Fruit fly (Drosophila melanogaster): ENCODE data around the gene Tango14.

The Tango14 gene

DNA sequence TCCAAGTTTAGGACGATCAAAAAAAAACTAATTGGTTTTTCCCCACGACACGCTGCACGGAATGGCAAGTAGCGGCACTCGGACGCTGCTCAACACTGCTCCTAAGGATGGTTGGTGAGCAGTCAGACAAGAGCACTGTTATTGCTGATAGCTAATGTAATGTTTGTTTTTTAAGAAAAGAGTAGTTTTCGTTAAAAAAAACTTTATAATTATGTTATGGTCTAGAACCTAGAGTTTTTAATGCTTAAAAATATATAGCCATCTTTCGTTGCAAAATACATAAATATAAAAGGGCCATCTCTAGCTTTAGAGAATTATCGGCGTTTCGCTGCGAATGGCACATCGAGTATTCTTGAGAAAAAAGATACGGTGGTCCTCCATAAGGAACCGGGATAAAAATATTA, 14.2 kb downstream of the Tango14 start, which contains the start of the genes Charon and CG4887 (continued):
- peak; percentile 27 for TF ChIP-seq gfzf (GFP tag; optimal IDR thresholded peaks at IDR 0.05)
- TF ChIP-seq Bteb2 (GFP tag; optimal IDR thresholded peaks at IDR 0.05): peak; percentile 71
- peak; percentile 82 for TF ChIP-seq Dad (GFP tag; optimal IDR thresholded peaks at IDR 0.05)
- no peak for TF ChIP-seq D19B (GFP tag; optimal IDR thresholded peaks at IDR 0.05)
- TF ChIP-seq CG43689 (GFP tag; IDR thresholded peaks at IDR 0.05): no peak
- TF ChIP-seq CG17912 (GFP tag; optimal IDR thresholded peaks at IDR 0.05): peak; percentile 19
- peak; percentile 71 for TF ChIP-seq trem (tag; optimal IDR thresholded peaks at IDR 0.05)
- TF ChIP-seq CG9932 (GFP tag; IDR thresholded peaks at IDR 0.05): peak; percentile 93
- TF ChIP-seq fd102C (GFP tag; optimal IDR thresholded peaks at IDR 0.05): no peak
- peak; percentile 79 for TF ChIP-seq Fer2 (tag; optimal IDR thresholded peaks at IDR 0.05)
- TF ChIP-seq CG3726 (GFP tag; IDR thresholded peaks at IDR 0.05): no peak; the same call in 1 of the 3 replicates
- no peak for TF ChIP-seq gsb-n (tag; optimal IDR thresholded peaks at IDR 0.05)
- no peak for TF ChIP-seq Nf-YB (GFP tag; optimal IDR thresholded peaks at IDR 0.05)
- peak; percentile 83 for TF ChIP-seq Myb (GFP tag; optimal IDR thresholded peaks at IDR 0.05)
- TF ChIP-seq Opbp (GFP tag; IDR thresholded peaks at IDR 0.05; ENCODE audit: partially characterized antibody): 0 out of 3 replicates have a peak, but pooled peaks have one; percentile 51
- no peak for TF ChIP-seq prd (optimal IDR thresholded peaks at IDR 0.05)
- peak; percentile 89 for TF ChIP-seq prd (GFP tag; IDR thresholded peaks at IDR 0.05)
- TF ChIP-seq CG3847 (GFP tag; IDR thresholded peaks at IDR 0.05): peak; percentile 92
- TF ChIP-seq CG32772 (GFP tag; IDR thresholded peaks at IDR 0.05): peak; percentile 89
- TF ChIP-seq Sox100B (GFP tag; optimal IDR thresholded peaks at IDR 0.05): no peak
- TF ChIP-seq CG6854 (GFP tag; optimal IDR thresholded peaks at IDR 0.05): peak; percentile 5
- peak; percentile 68 for TF ChIP-seq CG12104 (GFP tag; optimal IDR thresholded peaks at IDR 0.05)
- no peak for TF ChIP-seq CG2199 (GFP tag; IDR thresholded peaks at IDR 0.05)
- peak; percentile 85 for TF ChIP-seq YL-1 (GFP tag; optimal IDR thresholded peaks at IDR 0.05)
- no peak for TF ChIP-seq sug (tag; optimal IDR thresholded peaks at IDR 0.05)
- peak; percentile 57 for TF ChIP-seq CG30431 (GFP tag; optimal IDR thresholded peaks at IDR 0.05)
- peak; percentile 80 for TF ChIP-seq NFAT (GFP tag; IDR thresholded peaks at IDR 0.05)
- peak; percentile 17 for TF ChIP-seq emc (GFP tag; optimal IDR thresholded peaks at IDR 0.05)
- peak; percentile 69 for TF ChIP-seq seq (GFP tag; IDR thresholded peaks at IDR 0.05)
- TF ChIP-seq CG7963 (GFP tag; IDR thresholded peaks at IDR 0.05; ENCODE audit: partially characterized antibody): 0 out of 3 replicates have a peak, but pooled peaks have one; percentile 28
- peak; percentile 58; the same call in 1 of the 3 replicates for TF ChIP-seq C15 (GFP tag; IDR thresholded peaks at IDR 0.05)
- TF ChIP-seq CG3407 (GFP tag; optimal IDR thresholded peaks at IDR 0.05): no peak
- TF ChIP-seq btn (GFP tag; optimal IDR thresholded peaks at IDR 0.05): no peak
- TF ChIP-seq CG17186 (GFP tag; optimal IDR thresholded peaks at IDR 0.05): peak; percentile 24
- TF ChIP-seq CG32532 (GFP tag; IDR thresholded peaks at IDR 0.05): peak; percentile 82
- TF ChIP-seq Tbp (GFP tag; optimal IDR thresholded peaks at IDR 0.05): no peak
- no peak for TF ChIP-seq Lpt (GFP tag; optimal IDR thresholded peaks at IDR 0.05)
- TF ChIP-seq Usf (GFP tag; optimal IDR thresholded peaks at IDR 0.05): peak; percentile 53
- peak; percentile 93 for TF ChIP-seq CG4617 (GFP tag; optimal IDR thresholded peaks at IDR 0.05; ENCODE audit: borderline replicate concordance)
- peak; percentile 55 for TF ChIP-seq pb (GFP tag; optimal IDR thresholded peaks at IDR 0.05)
- peak; percentile 83 for TF ChIP-seq Hr3 (GFP tag; optimal IDR thresholded peaks at IDR 0.05)
- peak; percentile 67 for TF ChIP-seq Lhr (GFP tag; optimal IDR thresholded peaks at IDR 0.05)
- no peak for TF ChIP-seq CG8924 (tag; optimal IDR thresholded peaks at IDR 0.05)
- TF ChIP-seq CTCF (GFP tag; optimal IDR thresholded peaks at IDR 0.05): no peak
- peak; percentile 89 for TF ChIP-seq HmgZ (tag; optimal IDR thresholded peaks at IDR 0.05)
- TF ChIP-seq Camta (GFP tag; optimal IDR thresholded peaks at IDR 0.05): peak; percentile 81
- TF ChIP-seq Dll (GFP tag; IDR thresholded peaks at IDR 0.05; ENCODE audit: partially characterized antibody): peak; percentile 85
- TF ChIP-seq Sry-δ (GFP tag; optimal IDR thresholded peaks at IDR 0.05): peak; percentile 96
- TF ChIP-seq tgo (GFP tag; IDR thresholded peaks at IDR 0.05): peak; percentile 84
- TF ChIP-seq CG6175 (GFP tag; IDR thresholded peaks at IDR 0.05): peak; percentile 69; the same call in 2 of the 3 replicates
- TF ChIP-seq CG8290 (GFP tag; optimal IDR thresholded peaks at IDR 0.05): peak; percentile 86
- TF ChIP-seq CG8290 (tag; optimal IDR thresholded peaks at IDR 0.05): peak in 1 of 2 experiments; percentile 32
